Fruit fly (Drosophila melanogaster) whole organism, prepupa: Measurements from ENCODE around the gene abd-A.

Source experiments
- Blimp-1 ChIP-seq: fragments of 200-800 bp; sonication (Bioruptor generic); optimal IDR thresholded peaks from 3 replicates; lab custom pipeline; 2017; ENCODE audit warnings: missing biosample characterization, missing genetic modification characterization, mild to moderate bottlenecking, moderate library complexity, missing genetic modification reagents
- CG10631 ChIP-seq: fragments of 200-800 bp; sonication (Bioruptor generic); optimal IDR thresholded peaks from 2 replicates; lab custom pipeline; 2016; ENCODE audit warnings: missing biosample characterization, missing genetic modification characterization
- CG10669 ChIP-seq: fragments of 200-800 bp; sonication (Bioruptor generic); optimal IDR thresholded peaks from 3 replicates; lab custom pipeline; 2018; ENCODE audit warnings: missing biosample characterization, mild to moderate bottlenecking, missing genetic modification characterization, moderate library complexity
- CG11762 ChIP-seq: fragments of 200-800 bp; sonication (Bioruptor generic); optimal IDR thresholded peaks from 3 replicates; lab custom pipeline; 2016; ENCODE audit warnings: missing biosample characterization, missing genetic modification characterization; ENCODE audit not compliant: insufficient read depth
- CG15336 ChIP-seq: fragments of 200-800 bp; sonication (Bioruptor generic); IDR thresholded peaks from 2 replicates; pipeline ENCODE4 v1.3.6; 2022; ENCODE audit warnings: missing biosample characterization, missing genetic modification characterization
- CG1621 ChIP-seq: fragments of 200-800 bp; sonication (Bioruptor generic); optimal IDR thresholded peaks from 3 replicates; lab custom pipeline; 2018; ENCODE audit warnings: missing biosample characterization, mild to moderate bottlenecking, missing genetic modification characterization
- CG16779 ChIP-seq: fragments of 200-800 bp; sonication (Bioruptor generic); optimal IDR thresholded peaks from 3 replicates; lab custom pipeline; 2017; ENCODE audit warnings: missing biosample characterization, mild to moderate bottlenecking, missing genetic modification characterization
- CG32006 ChIP-seq: fragments of 200-800 bp; sonication (Bioruptor generic); optimal IDR thresholded peaks from 3 replicates; lab custom pipeline; 2017; ENCODE audit warnings: missing biosample characterization, mild to moderate bottlenecking, missing genetic modification characterization
- CG34406 ChIP-seq: fragments of 200-800 bp; sonication (Bioruptor generic); optimal IDR thresholded peaks from 3 replicates; lab custom pipeline; 2016; ENCODE audit warnings: missing biosample characterization, missing genetic modification characterization
- CG3919 ChIP-seq: fragments of 200-800 bp; sonication (Bioruptor generic); optimal IDR thresholded peaks from 3 replicates; lab custom pipeline; 2016; ENCODE audit warnings: missing biosample characterization, missing genetic modification characterization
- CG6163 ChIP-seq: fragments of 200-800 bp; sonication (Bioruptor generic); IDR thresholded peaks from 3 replicates; pipeline ENCODE4 v1.3.6; 2022; ENCODE audit warnings: missing biosample characterization, missing genetic modification characterization
- CG6276 ChIP-seq: fragments of 200-800 bp; sonication (Bioruptor generic); optimal IDR thresholded peaks from 2 replicates; lab custom pipeline; 2017; ENCODE audit warnings: missing biosample characterization, mild to moderate bottlenecking, missing genetic modification characterization
- CG6808 ChIP-seq: fragments of 200-800 bp; sonication (Bioruptor generic); optimal IDR thresholded peaks from 3 replicates; lab custom pipeline; 2017; ENCODE audit warnings: missing biosample characterization, missing genetic modification characterization, mild to moderate bottlenecking, moderate library complexity, missing genetic modification reagents
- CG7368 ChIP-seq: fragments of 200-800 bp; sonication (Bioruptor generic); optimal IDR thresholded peaks from 3 replicates; lab custom pipeline; 2016; ENCODE audit warnings: missing biosample characterization, missing genetic modification characterization
- CG8119 ChIP-seq: fragments of 200-800 bp; sonication (Bioruptor generic); IDR thresholded peaks from 3 replicates; pipeline ENCODE4 v1.3.6; 2022; ENCODE audit warnings: missing biosample characterization, missing genetic modification characterization
- CG8319 ChIP-seq: fragments of 200-800 bp; sonication (Bioruptor generic); optimal IDR thresholded peaks from 3 replicates; lab custom pipeline; 2016; ENCODE audit warnings: missing biosample characterization, missing genetic modification characterization
- CG8632 ChIP-seq: fragments of 200-800 bp; sonication (Bioruptor generic); optimal IDR thresholded peaks from 3 replicates; lab custom pipeline; 2016; ENCODE audit warnings: missing biosample characterization, missing genetic modification characterization
- Eip78C ChIP-seq: fragments of 200-800 bp; sonication (Bioruptor generic); peaks from one replicate; lab custom pipeline; 2016; ENCODE audit warnings: missing biosample characterization, missing genetic modification characterization
- Ets21C ChIP-seq: fragments of 200-800 bp; sonication (Bioruptor generic); optimal IDR thresholded peaks from 3 replicates; lab custom pipeline; 2016; ENCODE audit warnings: missing biosample characterization, missing genetic modification characterization
- Ets96B ChIP-seq: fragments of 200-800 bp; optimal IDR thresholded peaks from 2 replicates; lab custom pipeline; 2019; ENCODE audit warnings: missing biosample characterization, mild to moderate bottlenecking, missing genetic modification characterization, moderate library complexity
- Hr38 ChIP-seq: sonication (Bioruptor generic); optimal IDR thresholded peaks from 2 replicates; lab custom pipeline; 2016; ENCODE audit warnings: missing biosample characterization, missing genetic modification characterization
- Hr39 ChIP-seq: fragments of 200-800 bp; sonication (Bioruptor generic); optimal IDR thresholded peaks from 2 replicates; lab custom pipeline; 2016; ENCODE audit warnings: missing biosample characterization, missing genetic modification characterization
- Lpt ChIP-seq: fragments of 200-800 bp; sonication (Bioruptor generic); optimal IDR thresholded peaks from 3 replicates; lab custom pipeline; 2016; ENCODE audit warnings: missing biosample characterization, missing genetic modification characterization
- OdsH ChIP-seq: fragments of 200-800 bp; sonication (Bioruptor generic); optimal IDR thresholded peaks from 3 replicates; lab custom pipeline; 2016; ENCODE audit warnings: missing biosample characterization, missing genetic modification characterization
- Sox102F ChIP-seq: fragments of 200-800 bp; sonication (Bioruptor generic); optimal IDR thresholded peaks from 2 replicates; lab custom pipeline; 2016; ENCODE audit warnings: missing biosample characterization, mild to moderate bottlenecking, missing genetic modification characterization
- Sox14 ChIP-seq: fragments of 200-800 bp; sonication (Bioruptor generic); optimal IDR thresholded peaks from 3 replicates; lab custom pipeline; 2016; ENCODE audit warnings: missing biosample characterization, missing genetic modification characterization
- Sox15 ChIP-seq: fragments of 200-800 bp; sonication (Bioruptor generic); optimal IDR thresholded peaks from 3 replicates; lab custom pipeline; 2016; ENCODE audit warnings: missing biosample characterization, missing genetic modification characterization
- achi ChIP-seq: fragments of 200-800 bp; sonication (Bioruptor generic); optimal IDR thresholded peaks from 3 replicates; lab custom pipeline; 2016; ENCODE audit warnings: missing biosample characterization, missing genetic modification characterization
- cyc ChIP-seq: fragments of 200-800 bp; sonication (Bioruptor generic); optimal IDR thresholded peaks from 3 replicates; lab custom pipeline; 2016; ENCODE audit warnings: missing biosample characterization, missing genetic modification characterization
- dac ChIP-seq: fragments of 200-800 bp; sonication (Bioruptor generic); optimal IDR thresholded peaks from 2 replicates; lab custom pipeline; 2017; ENCODE audit warnings: missing biosample characterization, mild to moderate bottlenecking, missing genetic modification characterization
- dsx ChIP-seq: fragments of 200-800 bp; optimal IDR thresholded peaks from 3 replicates; lab custom pipeline; 2019; ENCODE audit warnings: missing biosample characterization, mild to moderate bottlenecking, missing genetic modification characterization, moderate library complexity; ENCODE audit not compliant: poor library complexity, severe bottlenecking
- esn ChIP-seq: fragments of 200-800 bp; sonication (Bioruptor generic); optimal IDR thresholded peaks from 2 replicates; lab custom pipeline; 2016; ENCODE audit warnings: missing biosample characterization, mild to moderate bottlenecking, missing genetic modification characterization, moderate library complexity
- fd85E ChIP-seq: fragments of 200-800 bp; sonication (Bioruptor generic); optimal IDR thresholded peaks from 3 replicates; lab custom pipeline; 2016; ENCODE audit warnings: missing biosample characterization, missing genetic modification characterization
- fkh ChIP-seq: fragments of 200-800 bp; sonication (Bioruptor generic); optimal IDR thresholded peaks from 3 replicates; lab custom pipeline; 2017; ENCODE audit warnings: missing biosample characterization, mild to moderate bottlenecking, missing genetic modification characterization, moderate library complexity
- lz ChIP-seq: fragments of 200-800 bp; sonication (Bioruptor generic); optimal IDR thresholded peaks from 3 replicates; lab custom pipeline; 2016; ENCODE audit warnings: missing biosample characterization, missing genetic modification characterization
- pdm3 ChIP-seq: fragments of 200-800 bp; sonication (Bioruptor generic); optimal IDR thresholded peaks from 3 replicates; lab custom pipeline; 2016; ENCODE audit warnings: missing biosample characterization, missing genetic modification characterization
- salr ChIP-seq, 2 experiments: fragments of 200-800 bp; sonication (Bioruptor generic); optimal IDR thresholded peaks; 3 replicates each; lab custom pipeline; 2016 to 2018; ENCODE audit warnings: missing biosample characterization in 2 of 2, missing genetic modification characterization in 2 of 2, mild to moderate bottlenecking in 1 of 2
- spab ChIP-seq: fragments of 200-800 bp; sonication (Bioruptor generic); optimal IDR thresholded peaks from 2 replicates; lab custom pipeline; 2017; ENCODE audit warnings: missing biosample characterization, mild to moderate bottlenecking, missing genetic modification characterization, missing genetic modification reagents
- svp ChIP-seq: fragments of 200-800 bp; sonication (Bioruptor generic); peaks from one replicate; lab custom pipeline; 2016; ENCODE audit warnings: missing biosample characterization, missing genetic modification characterization

abd-A gene

DNA sequence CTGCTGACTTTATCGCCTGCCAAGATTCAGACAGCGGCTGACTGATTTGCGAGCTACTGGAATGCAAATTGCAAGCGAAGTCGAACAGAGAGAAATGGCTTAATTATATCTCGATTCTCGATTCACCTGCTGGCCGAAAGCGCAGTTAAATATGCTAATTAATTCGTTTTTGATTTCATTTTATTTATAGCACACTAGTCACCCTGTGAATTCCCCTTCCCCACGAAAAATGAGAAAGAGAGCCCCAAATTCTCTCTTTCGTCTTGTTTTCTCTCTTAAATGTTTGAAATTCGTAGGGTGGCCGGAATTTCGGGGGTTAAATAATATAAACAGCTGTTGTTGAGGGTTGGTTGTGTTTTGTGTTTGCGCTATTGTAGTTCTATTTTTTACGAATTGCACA, 46.8 kb upstream of the abd-A start:
- no peak for TF ChIP-seq fkh (GFP tag; lab: Kevin White, UChicago)
- no peak for TF ChIP-seq Hr39 (GFP tag; lab: Kevin White, UChicago)
- TF ChIP-seq CG8119 (GFP tag; lab: Robert Waterston, UW): no peak
- TF ChIP-seq CG8319 (GFP tag; lab: Kevin White, UChicago): no peak
- TF ChIP-seq CG15336 (GFP tag; lab: Robert Waterston, UW): no peak

DNA sequence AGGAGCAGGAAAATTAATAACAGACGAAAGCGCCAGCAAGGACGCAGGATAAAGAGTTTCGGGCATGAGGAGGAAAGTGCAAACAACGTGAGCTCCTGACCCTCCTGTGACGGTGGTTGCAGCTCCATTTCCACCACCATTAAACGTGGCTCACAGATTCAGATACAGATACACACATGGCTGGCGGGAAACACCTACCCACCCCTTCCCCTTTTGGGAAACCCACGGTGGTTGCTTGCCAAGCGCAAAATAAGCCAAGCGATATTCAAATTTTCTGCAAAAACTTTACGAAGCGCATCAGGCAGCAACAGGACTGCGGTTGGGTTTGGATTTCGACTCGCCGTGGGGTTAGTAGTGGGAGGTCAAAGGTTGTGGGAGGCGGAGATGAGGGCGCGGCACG, 45.7 kb upstream of the abd-A start:
- TF ChIP-seq CG8319 (GFP tag; lab: Kevin White, UChicago) (no peak), esn (GFP tag; lab: Kevin White, UChicago) (no peak), dsx (GFP tag; lab: Kevin White, UChicago) (no peak), Sox14 (GFP tag; lab: Kevin White, UChicago) (no peak), Sox15 (GFP tag; lab: Kevin White, UChicago) (no peak), CG32006 (no peak), svp (GFP tag; lab: Kevin White, UChicago) (no peak), CG10669 (GFP tag; lab: Kevin White, UChicago) (no peak), Ets96B (tag; lab: Kevin White, UChicago) (no peak), dac (GFP tag; lab: Kevin White, UChicago) (no peak), CG6276 (no peak), CG6163 (no peak), OdsH (GFP tag; lab: Kevin White, UChicago) (no peak), fd85E (GFP tag; lab: Kevin White, UChicago) (no peak)

DNA sequence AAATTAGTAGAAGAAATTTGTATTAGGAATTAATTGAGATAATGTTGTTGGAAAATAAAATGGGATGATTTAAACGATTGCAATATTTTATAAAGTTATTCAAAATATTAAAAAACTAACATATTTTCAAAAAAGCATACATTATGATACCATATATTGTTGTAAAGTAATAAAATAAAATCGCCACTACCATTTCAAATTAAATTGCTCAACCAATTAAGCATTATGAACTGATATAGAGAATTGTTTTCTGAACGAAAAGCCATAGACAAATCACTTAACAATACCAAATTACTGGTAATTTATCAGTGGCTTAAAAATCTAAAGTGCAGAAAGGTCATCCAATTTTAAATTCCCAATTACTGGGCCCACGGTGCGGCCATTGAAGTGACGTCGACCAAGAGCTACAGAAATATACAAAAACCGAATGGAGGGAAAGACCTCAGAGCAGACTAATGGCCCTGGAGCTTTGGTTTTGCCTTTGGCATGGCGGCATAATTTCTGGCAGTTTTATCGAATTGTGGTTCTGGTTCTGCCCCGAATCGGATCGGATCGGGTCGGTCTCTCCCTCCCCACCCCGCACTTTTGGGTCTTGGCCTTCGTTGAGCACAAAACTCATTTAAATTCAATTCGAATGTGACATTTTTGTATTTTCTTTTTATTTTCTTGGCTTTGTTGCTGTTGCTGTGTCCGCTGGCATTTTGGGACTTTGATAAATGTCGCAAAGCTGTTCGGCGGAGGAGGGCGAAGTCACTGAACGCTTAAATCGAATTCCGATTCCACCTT, 43.3 kb upstream of the abd-A start:
- TF ChIP-seq CG10669 (GFP tag; lab: Kevin White, UChicago): no peak
- no peak for TF ChIP-seq CG8119 (GFP tag; lab: Robert Waterston, UW)
- TF ChIP-seq CG8632 (GFP tag; lab: Kevin White, UChicago): no peak
- TF ChIP-seq, all 60 proteins: peak for 0

DNA sequence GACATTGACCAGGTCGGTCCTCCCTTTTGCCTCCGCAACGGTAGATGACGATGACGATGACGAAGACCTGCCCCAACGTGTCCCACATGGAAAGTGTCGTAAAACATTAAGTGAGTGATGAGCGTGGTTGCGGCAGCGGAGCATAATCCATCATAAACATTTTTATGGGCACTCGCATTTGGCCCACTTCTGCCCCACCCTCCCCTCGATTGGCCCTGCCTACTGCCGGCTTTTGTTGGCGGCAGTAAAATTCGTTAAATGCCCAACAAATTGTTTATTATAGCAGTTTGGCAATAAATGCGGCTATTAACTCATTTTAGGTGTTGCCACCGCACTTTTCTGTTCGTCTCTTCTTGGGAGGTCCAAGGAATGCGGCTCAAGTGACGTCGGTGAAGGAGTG, 41.5 kb upstream of the abd-A start:
- no peak for TF ChIP-seq Lpt (GFP tag; lab: Kevin White, UChicago)
- TF ChIP-seq CG34406 (GFP tag; lab: Kevin White, UChicago): no peak
- TF ChIP-seq CG1621 (tag; lab: Kevin White, UChicago): no peak
- no peak for TF ChIP-seq esn (GFP tag; lab: Kevin White, UChicago)
- TF ChIP-seq Ets21C (GFP tag; lab: Kevin White, UChicago): no peak
- no peak for TF ChIP-seq Sox102F (GFP tag; lab: Kevin White, UChicago)
- TF ChIP-seq CG16779: no peak
- TF ChIP-seq fd85E (GFP tag; lab: Kevin White, UChicago): no peak
- TF ChIP-seq svp (GFP tag; lab: Kevin White, UChicago): no peak
- no peak for TF ChIP-seq CG3919
- no peak for TF ChIP-seq spab (GFP tag; lab: Kevin White, UChicago)
- no peak for TF ChIP-seq CG10631 (GFP tag; lab: Kevin White, UChicago)
- TF ChIP-seq, all 60 proteins: peak for 0

DNA sequence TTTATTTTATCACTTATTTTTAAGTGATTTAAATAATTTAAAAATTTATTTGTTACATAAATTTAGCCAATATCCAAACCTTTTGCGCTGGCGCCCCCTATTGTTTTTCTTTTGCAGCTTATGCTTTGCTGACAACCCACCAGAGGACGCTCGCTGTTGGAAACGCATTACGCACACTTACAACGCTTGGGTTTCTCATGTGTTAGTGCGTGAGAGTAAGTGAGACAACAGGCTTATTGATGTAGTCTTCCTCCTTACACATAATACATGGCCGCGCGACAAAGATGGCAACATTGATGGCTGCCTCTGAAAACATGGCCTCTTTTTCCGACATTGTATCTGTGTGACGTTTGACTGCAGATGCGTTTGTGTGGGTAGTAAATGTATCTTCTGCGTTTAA, 39.4 kb upstream of the abd-A start:
- peak; percentile 0 for TF ChIP-seq achi (GFP tag; lab: Kevin White, UChicago)
- no peak for TF ChIP-seq CG16779
- TF ChIP-seq cyc (GFP tag; lab: Kevin White, UChicago): peak; percentile 40
- peak; percentile 18 for TF ChIP-seq CG34406 (GFP tag; lab: Kevin White, UChicago)
- TF ChIP-seq Eip78C (GFP tag; lab: Kevin White, UChicago): peak; percentile 71
- TF ChIP-seq Ets21C (GFP tag; lab: Kevin White, UChicago): no peak
- TF ChIP-seq dsx (GFP tag; lab: Kevin White, UChicago): peak; percentile 90
- TF ChIP-seq svp (GFP tag; lab: Kevin White, UChicago): peak; percentile 77
- TF ChIP-seq fkh (GFP tag; lab: Kevin White, UChicago): no peak
- no peak for TF ChIP-seq CG8632 (GFP tag; lab: Kevin White, UChicago)
- TF ChIP-seq CG8319 (GFP tag; lab: Kevin White, UChicago): peak; percentile 20
- TF ChIP-seq CG15336 (GFP tag; lab: Robert Waterston, UW): no peak
- TF ChIP-seq salr (GFP tag; optimal IDR thresholded peaks at IDR 0.05; lab: Kevin White, UChicago): peak in 1 of 2 experiments; percentile 40
- peak; percentile 29 for TF ChIP-seq OdsH (GFP tag; lab: Kevin White, UChicago)
- no peak for TF ChIP-seq Blimp-1 (GFP tag; lab: Kevin White, UChicago)
- peak; percentile 47 for TF ChIP-seq Sox14 (GFP tag; lab: Kevin White, UChicago)
- peak; percentile 40 for TF ChIP-seq lz (GFP tag; lab: Kevin White, UChicago)
- peak; percentile 55 for TF ChIP-seq CG7368 (GFP tag; lab: Kevin White, UChicago)
- TF ChIP-seq CG6163: peak; percentile 52; the same call in 1 of the 3 replicates
- peak; percentile 40 for TF ChIP-seq pdm3 (GFP tag; lab: Kevin White, UChicago)
- no peak for TF ChIP-seq CG6276
- no peak for TF ChIP-seq CG11762
- no peak for TF ChIP-seq CG6808
- TF ChIP-seq Hr38 (GFP tag; lab: Kevin White, UChicago): no peak
- peak; percentile 11 for TF ChIP-seq Sox15 (GFP tag; lab: Kevin White, UChicago)
